Fruit fly (Drosophila melanogaster): ENCODE measurements around the gene CG9286.

The CG9286 gene

dm6 chr3R:13799567-13800429 is 19.0 kb downstream of the CG9286 start:
- TF ChIP-seq spab (GFP tag; optimal IDR thresholded peaks at IDR 0.05) (peak; percentile 23), Ets96B (tag; optimal IDR thresholded peaks at IDR 0.05) (peak; percentile 35), Eip78C (GFP tag) (peak; percentile 72), CG34406 (GFP tag; optimal IDR thresholded peaks at IDR 0.05) (peak; percentile 13), esn (GFP tag; optimal IDR thresholded peaks at IDR 0.05) (peak; percentile 23), Hr4 (GFP tag; optimal IDR thresholded peaks at IDR 0.05) (peak; percentile 8), CG6808 (GFP tag; optimal IDR thresholded peaks at IDR 0.05) (peak; percentile 5), achi (GFP tag; optimal IDR thresholded peaks at IDR 0.05) (peak; percentile 29), CG3032 (tag; optimal IDR thresholded peaks at IDR 0.05) (peak; percentile 37), salr (GFP tag; optimal IDR thresholded peaks at IDR 0.05) (peak in 1 of 2 experiments; percentile 10), svp (GFP tag) (peak; percentile 16), CG10669 (GFP tag; optimal IDR thresholded peaks at IDR 0.05) (peak; percentile 5), CG10631 (GFP tag; optimal IDR thresholded peaks at IDR 0.05) (peak; percentile 46), Gug (GFP tag; IDR thresholded peaks at IDR 0.05) (no peak), CG32006 (GFP tag; optimal IDR thresholded peaks at IDR 0.05) (peak; percentile 46), CG3919 (GFP tag; optimal IDR thresholded peaks at IDR 0.05) (peak; percentile 26), CG11762 (GFP tag; optimal IDR thresholded peaks at IDR 0.05; ENCODE audit: insufficient read depth) (no peak), fd59A (GFP tag; optimal IDR thresholded peaks at IDR 0.05) (no peak), CG8632 (GFP tag; optimal IDR thresholded peaks at IDR 0.05) (peak; percentile 6), CG16779 (tag; optimal IDR thresholded peaks at IDR 0.05) (no peak), CG15336 (GFP tag; IDR thresholded peaks at IDR 0.05) (0 out of 2 replicates have a peak, but pooled peaks have one; percentile 19), Lpt (GFP tag; optimal IDR thresholded peaks at IDR 0.05) (no peak), CG9139 (GFP tag; optimal IDR thresholded peaks at IDR 0.05) (no peak), CG11294 (GFP tag; IDR thresholded peaks at IDR 0.05) (no peak), lz (GFP tag; optimal IDR thresholded peaks at IDR 0.05) (no peak), OdsH (GFP tag; optimal IDR thresholded peaks at IDR 0.05) (peak; percentile 20), CG31627 (GFP tag; optimal IDR thresholded peaks at IDR 0.05) (no peak), eg (GFP tag; IDR thresholded peaks at IDR 0.05) (0 out of 3 replicates have a peak, but pooled peaks have one; percentile 11), CG6276 (GFP tag; optimal IDR thresholded peaks at IDR 0.05) (peak; percentile 8), CG8119 (GFP tag; IDR thresholded peaks at IDR 0.05) (peak; percentile 40; the same call in 1 of the 3 replicates), CG6854 (GFP tag; optimal IDR thresholded peaks at IDR 0.05) (no peak)

- peak; percentile 65 for TF ChIP-seq CG10669 (GFP tag; optimal IDR thresholded peaks at IDR 0.05)
- peak; percentile 75 for TF ChIP-seq esn (GFP tag; optimal IDR thresholded peaks at IDR 0.05)
- peak; percentile 50 for TF ChIP-seq cyc (GFP tag; optimal IDR thresholded peaks at IDR 0.05)
- TF ChIP-seq CG9139 (GFP tag; optimal IDR thresholded peaks at IDR 0.05): peak; percentile 65
- TF ChIP-seq Eip75B (GFP tag; optimal IDR thresholded peaks at IDR 0.05): peak; percentile 69
- TF ChIP-seq CG11294 (GFP tag; IDR thresholded peaks at IDR 0.05): peak; percentile 75
- peak; percentile 78 for TF ChIP-seq CG6808 (GFP tag; optimal IDR thresholded peaks at IDR 0.05)
- TF ChIP-seq Smox (GFP tag; optimal IDR thresholded peaks at IDR 0.05): peak; percentile 62
- peak; percentile 51 for TF ChIP-seq Lpt (GFP tag; optimal IDR thresholded peaks at IDR 0.05)
- TF ChIP-seq CG6163 (GFP tag; IDR thresholded peaks at IDR 0.05): peak; percentile 92
- TF ChIP-seq CG8319 (GFP tag; optimal IDR thresholded peaks at IDR 0.05): peak; percentile 30
- TF ChIP-seq net (GFP tag; optimal IDR thresholded peaks at IDR 0.05): peak; percentile 70
- TF ChIP-seq Eip78C (GFP tag): peak; percentile 93
- TF ChIP-seq ss (GFP tag; optimal IDR thresholded peaks at IDR 0.05): peak; percentile 50 to 85
- TF ChIP-seq Ets96B (tag; optimal IDR thresholded peaks at IDR 0.05): peak; percentile 46
- peak; percentile 53 for TF ChIP-seq CG6276 (GFP tag; optimal IDR thresholded peaks at IDR 0.05)
- TF ChIP-seq svp (GFP tag): peak; percentile 88
- TF ChIP-seq CG1621 (tag; optimal IDR thresholded peaks at IDR 0.05): peak; percentile 66
- TF ChIP-seq Blimp-1 (GFP tag; optimal IDR thresholded peaks at IDR 0.05): peak; percentile 14
- peak; percentile 53 for TF ChIP-seq vri (GFP tag; optimal IDR thresholded peaks at IDR 0.05)
- TF ChIP-seq eg (GFP tag; IDR thresholded peaks at IDR 0.05): peak; percentile 91
- TF ChIP-seq acj6 (GFP tag; optimal IDR thresholded peaks at IDR 0.05): peak; percentile 71
- peak; percentile 75 for TF ChIP-seq CG10631 (GFP tag; optimal IDR thresholded peaks at IDR 0.05)
- peak; percentile 55 for TF ChIP-seq CG11762 (GFP tag; optimal IDR thresholded peaks at IDR 0.05; ENCODE audit: insufficient read depth)
- peak; percentile 70 for TF ChIP-seq lz (GFP tag; optimal IDR thresholded peaks at IDR 0.05)
- TF ChIP-seq CG7368 (GFP tag; optimal IDR thresholded peaks at IDR 0.05): peak; percentile 53
- no peak for TF ChIP-seq dsx (GFP tag; optimal IDR thresholded peaks at IDR 0.05; ENCODE audit: poor library complexity, severe bottlenecking)
- TF ChIP-seq CG32006 (GFP tag; optimal IDR thresholded peaks at IDR 0.05): peak; percentile 81
- peak; percentile 72 for TF ChIP-seq OdsH (GFP tag; optimal IDR thresholded peaks at IDR 0.05)
- TF ChIP-seq Sox15 (GFP tag; optimal IDR thresholded peaks at IDR 0.05): peak; percentile 15
- peak; percentile 8 for TF ChIP-seq CG6854 (GFP tag; optimal IDR thresholded peaks at IDR 0.05)
- peak; percentile 10 for TF ChIP-seq Hr39 (GFP tag; optimal IDR thresholded peaks at IDR 0.05)
These were observed 19.7 kb downstream of the CG9286 start for dm6 chr3R:13800430-13800848.
